Fruit fly (Drosophila melanogaster) whole organism, embryonic: Measurements from ENCODE around the gene CBP.
A peak's percentile ranks its signal among the peaks of the same experiment; 100 is the strongest.

Experiments
- Ada2b ChIP-seq: fragments of 200-800 bp; sonication (Bioruptor generic); IDR thresholded peaks from 2 replicates; pipeline ENCODE4 v1.3.6; 2022; ENCODE audit warnings: missing biosample characterization, missing genetic modification characterization
- BEAF-32 ChIP-seq: fragments of 200-800 bp; sonication (Bioruptor generic); optimal IDR thresholded peaks from 3 replicates; lab custom pipeline; 2017; ENCODE audit warnings: missing biosample characterization, missing genetic modification characterization, mild to moderate bottlenecking, moderate library complexity, missing genetic modification reagents
- CG10147 ChIP-seq: fragments of 200-800 bp; sonication (Bioruptor generic); optimal IDR thresholded peaks from 2 replicates; lab custom pipeline; 2019; ENCODE audit warnings: missing biosample characterization, mild to moderate bottlenecking, missing genetic modification characterization, moderate library complexity
- CG10267 ChIP-seq: fragments of 200-800 bp; sonication (Bioruptor generic); optimal IDR thresholded peaks from 2 replicates; lab custom pipeline; 2018; ENCODE audit warnings: missing biosample characterization, mild to moderate bottlenecking, missing genetic modification characterization, moderate library complexity
- CG12236 ChIP-seq: fragments of 200-800 bp; sonication (Bioruptor generic); optimal IDR thresholded peaks from 2 replicates; lab custom pipeline; 2016; ENCODE audit warnings: missing biosample characterization, missing genetic modification characterization
- CG12391 ChIP-seq: fragments of 200-800 bp; sonication (Bioruptor generic); optimal IDR thresholded peaks from 3 replicates; lab custom pipeline; 2018; ENCODE audit warnings: missing biosample characterization, mild to moderate bottlenecking, missing genetic modification characterization, moderate library complexity
- CG14050 ChIP-seq: fragments of 200-800 bp; sonication (Bioruptor generic); IDR thresholded peaks from 3 replicates; pipeline ENCODE4 v1.3.6; 2022; ENCODE audit warnings: missing biosample characterization, missing genetic modification characterization
- CG14710 ChIP-seq: fragments of 200-800 bp; sonication (Bioruptor generic); optimal IDR thresholded peaks from 3 replicates; lab custom pipeline; 2019; ENCODE audit warnings: missing biosample characterization, mild to moderate bottlenecking, missing genetic modification characterization, moderate library complexity
- CG17328 ChIP-seq: fragments of 200-800 bp; sonication (Bioruptor generic); IDR thresholded peaks from 2 replicates; pipeline ENCODE4 v1.3.6; 2022; ENCODE audit warnings: missing biosample characterization, missing genetic modification characterization
- CG17568 ChIP-seq: fragments of 200-800 bp; sonication (Bioruptor generic); optimal IDR thresholded peaks from 2 replicates; lab custom pipeline; 2018; ENCODE audit warnings: missing biosample characterization, mild to moderate bottlenecking, missing genetic modification characterization, moderate library complexity
- CG18262 ChIP-seq: fragments of 200-800 bp; optimal IDR thresholded peaks from 3 replicates; lab custom pipeline; 2019; ENCODE audit warnings: missing biosample characterization, mild to moderate bottlenecking, missing genetic modification characterization, moderate library complexity
- CG18599 ChIP-seq: fragments of 200-800 bp; sonication (Bioruptor generic); optimal IDR thresholded peaks from 3 replicates; lab custom pipeline; 2017; ENCODE audit warnings: missing biosample characterization, missing genetic modification characterization, mild to moderate bottlenecking, moderate library complexity, missing genetic modification reagents
- CG2678 ChIP-seq: fragments of 200-800 bp; sonication (Bioruptor generic); optimal IDR thresholded peaks from 3 replicates; lab custom pipeline; 2019; ENCODE audit warnings: missing biosample characterization, mild to moderate bottlenecking, missing genetic modification characterization, moderate library complexity
- CG31441 ChIP-seq: fragments of 200-800 bp; sonication (Bioruptor generic); IDR thresholded peaks from 2 replicates; pipeline ENCODE4 v1.3.6; 2022; ENCODE audit warnings: missing biosample characterization, missing genetic modification characterization
- CG6683 ChIP-seq: fragments of 200-800 bp; sonication (Bioruptor generic); optimal IDR thresholded peaks from 2 replicates; lab custom pipeline; 2017; ENCODE audit warnings: missing biosample characterization, mild to moderate bottlenecking, missing genetic modification characterization, missing genetic modification reagents
- CG6854 ChIP-seq: fragments of 200-800 bp; sonication (Bioruptor generic); optimal IDR thresholded peaks from 3 replicates; lab custom pipeline; 2017; ENCODE audit warnings: missing biosample characterization, mild to moderate bottlenecking, missing genetic modification characterization
- CG7372 ChIP-seq: fragments of 200-800 bp; sonication (Bioruptor generic); IDR thresholded peaks from 2 replicates; pipeline ENCODE4 v1.3.6; 2022; ENCODE audit warnings: missing biosample characterization, missing genetic modification characterization
- CG8359 ChIP-seq: fragments of 200-800 bp; sonication (Bioruptor generic); optimal IDR thresholded peaks from 2 replicates; lab custom pipeline; 2017; ENCODE audit warnings: missing biosample characterization, mild to moderate bottlenecking, missing genetic modification characterization, borderline replicate concordance
- CTCF ChIP-seq: fragments of 200-800 bp; sonication (Bioruptor generic); optimal IDR thresholded peaks from 2 replicates; lab custom pipeline; 2017; ENCODE audit warnings: missing biosample characterization, mild to moderate bottlenecking, missing genetic modification characterization, moderate library complexity
- CkIIα-i1 ChIP-seq: fragments of 200-800 bp; sonication (Bioruptor generic); IDR thresholded peaks from 2 replicates; pipeline ENCODE4 v1.3.6; 2022; ENCODE audit warnings: missing biosample characterization, missing genetic modification characterization
- Dbx ChIP-seq: fragments of 200-800 bp; sonication (Bioruptor generic); IDR thresholded peaks from 3 replicates; pipeline ENCODE4 v1.3.6; 2022; ENCODE audit warnings: missing biosample characterization, missing genetic modification characterization
- Dip3 ChIP-seq: fragments of 200-800 bp; sonication (Bioruptor generic); optimal IDR thresholded peaks from 3 replicates; lab custom pipeline; 2016; ENCODE audit warnings: missing biosample characterization, missing genetic modification characterization
- E2f1 ChIP-seq: fragments of 200-800 bp; sonication (Bioruptor generic); IDR thresholded peaks from 2 replicates; pipeline ENCODE4 v1.3.6; 2022; ENCODE audit warnings: missing biosample characterization, missing genetic modification characterization
- HLH4C ChIP-seq: fragments of 200-800 bp; sonication (Bioruptor generic); IDR thresholded peaks from 3 replicates; pipeline ENCODE4 v1.3.6; 2022; ENCODE audit warnings: missing biosample characterization, missing genetic modification characterization; ENCODE audit not compliant: partially characterized antibody
- Lpt ChIP-seq: fragments of >200 bp; optimal IDR thresholded peaks from 2 replicates; lab custom pipeline; 2018; ENCODE audit warnings: missing biosample characterization, missing genetic modification characterization
- NFAT ChIP-seq: fragments of 200-800 bp; sonication (Bioruptor generic); IDR thresholded peaks from 2 replicates; pipeline ENCODE4 v1.3.6; 2022; ENCODE audit warnings: missing biosample characterization, missing genetic modification characterization
- Rx ChIP-seq: fragments of 200-800 bp; sonication (Bioruptor generic); IDR thresholded peaks from 2 replicates; pipeline ENCODE4 v1.3.6; 2022; ENCODE audit warnings: missing biosample characterization, missing genetic modification characterization
- Stat92E ChIP-seq, 3 experiments: fragments of >200 bp in 2 of 3; fragments of 200-800 bp in 1 of 3; sonication (Bioruptor generic) in 1 of 3; optimal IDR thresholded peaks; 2 replicates each; lab custom pipeline; 2017 to 2019; ENCODE audit warnings: missing biosample characterization in 3 of 3, missing genetic modification characterization in 3 of 3, mild to moderate bottlenecking in 1 of 3, moderate library complexity in 1 of 3
- Tbp ChIP-seq: fragments of >200 bp; optimal IDR thresholded peaks from 2 replicates; lab custom pipeline; 2018; ENCODE audit warnings: missing biosample characterization, missing genetic modification characterization
- Vsx1 ChIP-seq: fragments of 200-800 bp; sonication (Bioruptor generic); optimal IDR thresholded peaks from 2 replicates; lab custom pipeline; 2017; ENCODE audit warnings: missing biosample characterization, mild to moderate bottlenecking, missing genetic modification characterization, missing genetic modification reagents
- YL-1 ChIP-seq: fragments of 200-800 bp; sonication (Bioruptor generic); optimal IDR thresholded peaks from 3 replicates; lab custom pipeline; 2017; ENCODE audit warnings: missing biosample characterization, mild to moderate bottlenecking, missing genetic modification characterization
- abd-A ChIP-seq: fragments of 200-800 bp; sonication (Bioruptor generic); optimal IDR thresholded peaks from 3 replicates; lab custom pipeline; 2019; ENCODE audit warnings: missing biosample characterization, mild to moderate bottlenecking, missing genetic modification characterization, moderate library complexity
- al ChIP-seq: fragments of 200-800 bp; sonication (Bioruptor generic); IDR thresholded peaks from 2 replicates; pipeline ENCODE4 v1.3.6; 2022; ENCODE audit warnings: missing biosample characterization, missing genetic modification characterization
- bab2 ChIP-seq: fragments of 200-800 bp; sonication (Bioruptor generic); optimal IDR thresholded peaks from 2 replicates; lab custom pipeline; 2016; ENCODE audit warnings: missing biosample characterization, missing genetic modification characterization
- bcd ChIP-seq: fragments of 200-800 bp; sonication (Bioruptor generic); optimal IDR thresholded peaks from 2 replicates; lab custom pipeline; 2017; ENCODE audit warnings: missing biosample characterization, mild to moderate bottlenecking, missing genetic modification characterization
- btn ChIP-seq: fragments of 200-800 bp; sonication (Bioruptor generic); optimal IDR thresholded peaks from 2 replicates; lab custom pipeline; 2016; ENCODE audit warnings: missing biosample characterization, missing genetic modification characterization
- crol ChIP-seq: fragments of 200-800 bp; sonication (Bioruptor generic); IDR thresholded peaks from 2 replicates; pipeline ENCODE4 v1.3.6; 2022; ENCODE audit warnings: missing biosample characterization, missing genetic modification characterization
- cwo ChIP-seq: fragments of 200-800 bp; sonication (Bioruptor generic); optimal IDR thresholded peaks from 3 replicates; lab custom pipeline; 2017; ENCODE audit warnings: missing biosample characterization, missing genetic modification characterization, mild to moderate bottlenecking, moderate library complexity, missing genetic modification reagents
- emc ChIP-seq: fragments of 200-800 bp; sonication (Bioruptor generic); optimal IDR thresholded peaks from 2 replicates; lab custom pipeline; 2016; ENCODE audit warnings: missing biosample characterization, missing genetic modification characterization
- gem ChIP-seq: fragments of 200-800 bp; sonication (Bioruptor generic); optimal IDR thresholded peaks from 2 replicates; lab custom pipeline; 2019; ENCODE audit warnings: missing biosample characterization, mild to moderate bottlenecking, missing genetic modification characterization, moderate library complexity
- h ChIP-seq: fragments of >200 bp; optimal IDR thresholded peaks from 2 replicates; lab custom pipeline; 2017
- mirr ChIP-seq: fragments of 200-800 bp; sonication (Bioruptor generic); optimal IDR thresholded peaks from 3 replicates; lab custom pipeline; 2018; ENCODE audit warnings: missing biosample characterization, mild to moderate bottlenecking, missing genetic modification characterization
- onecut ChIP-seq: fragments of 200-800 bp; sonication (Bioruptor generic); IDR thresholded peaks from 2 replicates; pipeline ENCODE4 v1.3.6; 2022; ENCODE audit warnings: missing biosample characterization, missing genetic modification characterization
- rib ChIP-seq: fragments of 200-800 bp; sonication (Bioruptor generic); IDR thresholded peaks from 2 replicates; pipeline ENCODE4 v1.3.6; 2022; ENCODE audit warnings: missing biosample characterization, missing genetic modification characterization
- row ChIP-seq: fragments of 200-800 bp; sonication (Bioruptor generic); IDR thresholded peaks from 3 replicates; pipeline ENCODE4 v1.3.6; 2022; ENCODE audit warnings: missing biosample characterization, missing genetic modification characterization
- slou ChIP-seq: fragments of 200-800 bp; sonication (Bioruptor generic); optimal IDR thresholded peaks from 3 replicates; lab custom pipeline; 2016; ENCODE audit warnings: missing biosample characterization, missing genetic modification characterization
- sqz ChIP-seq: fragments of 200-800 bp; sonication (Bioruptor generic); optimal IDR thresholded peaks from 3 replicates; lab custom pipeline; 2018; ENCODE audit warnings: missing biosample characterization, mild to moderate bottlenecking, missing genetic modification characterization
- tgo ChIP-seq: fragments of 200-800 bp; sonication (Bioruptor generic); IDR thresholded peaks from 3 replicates; pipeline ENCODE4 v1.3.6; 2022; ENCODE audit warnings: missing biosample characterization, missing genetic modification characterization
- tna ChIP-seq: fragments of 200-800 bp; sonication (Bioruptor generic); IDR thresholded peaks from 2 replicates; pipeline ENCODE4 v1.3.6; 2022; ENCODE audit warnings: missing biosample characterization, missing genetic modification characterization; ENCODE audit not compliant: partially characterized antibody

The CBP gene

DNA sequence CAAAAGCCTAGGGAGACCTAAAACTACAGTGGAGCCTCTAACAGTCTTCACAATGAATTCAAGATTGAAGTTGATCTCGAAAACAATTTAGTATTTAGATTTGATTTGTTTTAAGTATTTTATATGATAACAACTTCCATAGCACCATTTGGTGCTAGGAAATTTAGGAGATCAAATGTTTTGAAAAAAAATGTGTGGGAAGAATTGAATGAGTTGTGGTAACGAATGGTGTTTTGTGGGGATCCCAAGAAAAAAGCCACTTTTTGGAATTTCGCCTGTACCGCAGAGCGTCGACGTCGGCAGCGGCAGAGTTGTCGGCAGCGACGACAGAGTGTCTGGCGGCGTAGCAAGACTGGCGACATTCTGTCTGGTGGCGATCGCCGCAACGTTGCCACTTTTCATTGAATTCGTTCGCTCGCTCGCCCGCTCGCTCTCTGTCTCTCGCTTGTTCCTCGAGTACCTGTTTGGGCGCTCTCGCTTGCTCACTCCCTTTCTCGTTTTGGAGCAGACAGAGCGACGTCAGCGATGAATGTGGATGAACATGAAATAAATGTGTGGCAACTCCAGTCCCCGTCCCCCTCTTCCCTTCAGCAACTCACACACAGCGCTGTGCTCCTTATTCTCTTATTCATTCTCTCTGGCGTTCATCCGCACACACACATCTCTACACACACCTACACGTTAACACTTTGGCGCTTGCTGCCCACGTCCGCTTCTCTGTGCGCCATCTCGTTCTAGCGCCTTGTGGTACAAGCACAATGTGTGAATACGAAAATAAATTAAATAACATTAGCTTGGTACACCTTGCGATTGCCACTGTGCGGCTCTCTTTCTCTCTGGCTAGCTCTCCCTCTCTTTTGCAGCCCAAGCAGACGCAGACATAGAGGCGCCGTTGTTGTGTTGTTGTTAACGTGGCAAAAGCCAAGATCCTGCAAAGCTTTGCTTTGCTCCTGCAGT, 37.5 kb upstream of the CBP start (continued):
- TF ChIP-seq al (GFP tag; lab: Robert Waterston, UW) = peak; percentile 41; the same call in 1 of the 2 replicates
- TF ChIP-seq sqz = no peak
- peak; percentile 47; the same call in 1 of the 2 replicates for TF ChIP-seq onecut (GFP tag; lab: Robert Waterston, UW)
- TF ChIP-seq rib = no peak
- no peak for TF ChIP-seq CG6854 (GFP tag; lab: Kevin White, UChicago)
- TF ChIP-seq CG6683 (GFP tag; lab: Kevin White, UChicago) = no peak
- no peak for TF ChIP-seq Rx (GFP tag; lab: Robert Waterston, UW)
- 0 out of 3 replicates have a peak, but pooled peaks have one; percentile 22 for TF ChIP-seq Dbx
- no peak for TF ChIP-seq NFAT
- peak; percentile 38 for TF ChIP-seq bcd
- no peak for TF ChIP-seq CG14050
- peak; percentile 13 for TF ChIP-seq bab2 (GFP tag; lab: Kevin White, UChicago)
- peak; percentile 45 for TF ChIP-seq E2f1 (GFP tag; lab: Robert Waterston, UW)
- peak; percentile 63 for TF ChIP-seq CG31441 (GFP tag; lab: Robert Waterston, UW)
- TF ChIP-seq CG10147 = peak; percentile 32
- TF ChIP-seq tgo (GFP tag; lab: Robert Waterston, UW) = peak; percentile 36; the same call in 1 of the 3 replicates
- peak; percentile 61 for TF ChIP-seq CG18262 (tag; lab: Kevin White, UChicago)
- no peak for TF ChIP-seq slou (GFP tag; lab: Kevin White, UChicago)
- TF ChIP-seq CkIIα-i1 (GFP tag; lab: Robert Waterston, UW) = no peak
- TF ChIP-seq CG12236 = peak; percentile 74
- no peak for TF ChIP-seq BEAF-32
- peak; percentile 36 for TF ChIP-seq abd-A
- TF ChIP-seq mirr = peak; percentile 35
- peak; percentile 18 for TF ChIP-seq cwo (GFP tag; lab: Kevin White, UChicago)
- TF ChIP-seq Tbp (GFP tag; lab: Kevin White, UChicago) = no peak
- no peak for TF ChIP-seq Lpt (GFP tag; lab: Kevin White, UChicago)
- TF ChIP-seq Stat92E (GFP tag; optimal IDR thresholded peaks at IDR 0.05; lab: Kevin White, UChicago) = no peak
- peak; percentile 20; the same call in 1 of the 2 replicates for TF ChIP-seq Ada2b (GFP tag; lab: Robert Waterston, UW)
- TF ChIP-seq CG10267 (tag; lab: Kevin White, UChicago) = peak; percentile 15
- no peak for TF ChIP-seq CTCF (GFP tag; lab: Kevin White, UChicago)
- no peak for TF ChIP-seq HLH4C (GFP tag; lab: Robert Waterston, UW)
- TF ChIP-seq emc (GFP tag; lab: Kevin White, UChicago) = no peak
- peak; percentile 74 for TF ChIP-seq gem (tag; lab: Kevin White, UChicago)
- TF ChIP-seq CG17568 (GFP tag; lab: Kevin White, UChicago) = no peak
- TF ChIP-seq Dip3 (GFP tag; lab: Kevin White, UChicago) = peak; percentile 53
- no peak for TF ChIP-seq CG7372 (GFP tag; lab: Robert Waterston, UW)
- TF ChIP-seq crol (GFP tag; lab: Robert Waterston, UW) = peak; percentile 99
- TF ChIP-seq CG2678 = peak; percentile 74
- no peak for TF ChIP-seq CG8359 (GFP tag; lab: Kevin White, UChicago)
- TF ChIP-seq YL-1 = no peak
- TF ChIP-seq CG17328 = no peak; the same call in 1 of the 2 replicates
- peak; percentile 43 for TF ChIP-seq CG12391
- TF ChIP-seq h (lab: Kevin White, UChicago) = no peak
- no peak for TF ChIP-seq Vsx1 (GFP tag; lab: Kevin White, UChicago)
- TF ChIP-seq CG14710 (tag; lab: Kevin White, UChicago) = no peak
- TF ChIP-seq tna (GFP tag; lab: Robert Waterston, UW) = no peak
- peak; percentile 67 for TF ChIP-seq CG18599 (GFP tag; lab: Kevin White, UChicago)
- TF ChIP-seq row (GFP tag; lab: Robert Waterston, UW) = peak; percentile 62
- TF ChIP-seq btn (GFP tag; lab: Kevin White, UChicago) = no peak
